Fruit fly (Drosophila melanogaster): ENCODE measurements around the gene AdamTS-B.

The AdamTS-B gene

dm6 chrX:5689417-5690215, 8.7 kb upstream of the AdamTS-B start, which contains the start of the genes PGAP1 and cv (continued):
- TF ChIP-seq lov (optimal IDR thresholded peaks at IDR 0.05): no peak
- no peak for TF ChIP-seq lov (GFP tag; IDR thresholded peaks at IDR 0.05)
- no peak for TF ChIP-seq crc (GFP tag; optimal IDR thresholded peaks at IDR 0.05)
- TF ChIP-seq ac (GFP tag; optimal IDR thresholded peaks at IDR 0.05): no peak
- no peak for TF ChIP-seq CG17385 (GFP tag; optimal IDR thresholded peaks at IDR 0.05)
- peak in 1 of 2 experiments; percentile 29 for TF ChIP-seq chif (GFP tag; optimal IDR thresholded peaks at IDR 0.05)
- peak; percentile 59 for TF ChIP-seq Deaf1 (tag; optimal IDR thresholded peaks at IDR 0.05)
- TF ChIP-seq mirr (GFP tag; optimal IDR thresholded peaks at IDR 0.05): no peak
- no peak for TF ChIP-seq CG12942 (GFP tag; optimal IDR thresholded peaks at IDR 0.05)
- peak; percentile 74; the same call in 2 of the 3 replicates for TF ChIP-seq knrl (GFP tag; IDR thresholded peaks at IDR 0.05; ENCODE audit: partially characterized antibody)
- TF ChIP-seq CG10274 (GFP tag; optimal IDR thresholded peaks at IDR 0.05): no peak
- TF ChIP-seq zfh1 (GFP tag; IDR thresholded peaks at IDR 0.05): 0 out of 3 replicates have a peak, but pooled peaks have one; percentile 6
- TF ChIP-seq C15 (GFP tag; IDR thresholded peaks at IDR 0.05): no peak
- no peak for TF ChIP-seq z (GFP tag; IDR thresholded peaks at IDR 0.05)
- 0 out of 2 replicates have a peak, but pooled peaks have one; percentile 9 for TF ChIP-seq al (GFP tag; IDR thresholded peaks at IDR 0.05)
- TF ChIP-seq CG34422 (GFP tag; IDR thresholded peaks at IDR 0.05): peak; percentile 12; the same call in 1 of the 3 replicates
- TF ChIP-seq Hand (GFP tag; optimal IDR thresholded peaks at IDR 0.05): no peak
- TF ChIP-seq CG31441 (GFP tag; IDR thresholded peaks at IDR 0.05): peak; percentile 65; the same call in 1 of the 2 replicates
- peak; percentile 16 for TF ChIP-seq mam (GFP tag; optimal IDR thresholded peaks at IDR 0.05)
- TF ChIP-seq NC2α (GFP tag; optimal IDR thresholded peaks at IDR 0.05): no peak
- TF ChIP-seq CG30020 (tag; optimal IDR thresholded peaks at IDR 0.05): peak; percentile 6
- peak; percentile 84 for TF ChIP-seq CG6791 (GFP tag; IDR thresholded peaks at IDR 0.05; ENCODE audit: partially characterized antibody)
- TF ChIP-seq p53 (GFP tag; optimal IDR thresholded peaks at IDR 0.05): no peak
- peak; percentile 99 for TF ChIP-seq CG16863 (GFP tag; optimal IDR thresholded peaks at IDR 0.05)
- TF ChIP-seq CG6175 (GFP tag; IDR thresholded peaks at IDR 0.05): no peak
- peak; percentile 24 for TF ChIP-seq CG10267 (tag; optimal IDR thresholded peaks at IDR 0.05)
- TF ChIP-seq CG14050 (GFP tag; IDR thresholded peaks at IDR 0.05): no peak
- no peak for TF ChIP-seq Max (GFP tag; optimal IDR thresholded peaks at IDR 0.05)
- TF ChIP-seq CG13424 (tag; optimal IDR thresholded peaks at IDR 0.05): peak; percentile 33
- TF ChIP-seq HLH54F (GFP tag; optimal IDR thresholded peaks at IDR 0.05): peak; percentile 37
- no peak for TF ChIP-seq Nf-YC (tag; optimal IDR thresholded peaks at IDR 0.05)
- TF ChIP-seq CG6683 (GFP tag; optimal IDR thresholded peaks at IDR 0.05): no peak
- no peak for TF ChIP-seq CG6813 (GFP tag; optimal IDR thresholded peaks at IDR 0.05)
- peak; percentile 38 for TF ChIP-seq tna (GFP tag; IDR thresholded peaks at IDR 0.05; ENCODE audit: partially characterized antibody)
- peak; percentile 67; the same call in 1 of the 2 replicates for TF ChIP-seq MBD-R2 (GFP tag; IDR thresholded peaks at IDR 0.05)
- no peak for TF ChIP-seq gro (GFP tag; optimal IDR thresholded peaks at IDR 0.05)
- no peak for TF ChIP-seq gsb (GFP tag; IDR thresholded peaks at IDR 0.05)
- no peak for TF ChIP-seq CG4854 (GFP tag; optimal IDR thresholded peaks at IDR 0.05)
- no peak for TF ChIP-seq dm (GFP tag; optimal IDR thresholded peaks at IDR 0.05)
- no peak for TF ChIP-seq bcd (GFP tag; optimal IDR thresholded peaks at IDR 0.05)
- TF ChIP-seq Elba2 (GFP tag; optimal IDR thresholded peaks at IDR 0.05): no peak
- peak; percentile 79 for TF ChIP-seq Scr (GFP tag; IDR thresholded peaks at IDR 0.05; ENCODE audit: partially characterized antibody)
- TF ChIP-seq kni (GFP tag; optimal IDR thresholded peaks at IDR 0.05): peak; percentile 85
- no peak for TF ChIP-seq vfl (GFP tag; optimal IDR thresholded peaks at IDR 0.05)
- no peak for TF ChIP-seq CG16815 (GFP tag; optimal IDR thresholded peaks at IDR 0.05)
- TF ChIP-seq Camta (GFP tag; optimal IDR thresholded peaks at IDR 0.05): peak; percentile 6
- TF ChIP-seq CG12155 (GFP tag; optimal IDR thresholded peaks at IDR 0.05): peak; percentile 18
- TF ChIP-seq dan (GFP tag; IDR thresholded peaks at IDR 0.05): no peak
- no peak for TF ChIP-seq pita (GFP tag; optimal IDR thresholded peaks at IDR 0.05)
- peak; percentile 61 for TF ChIP-seq CG2116 (GFP tag; optimal IDR thresholded peaks at IDR 0.05)
